Worm (Caenorhabditis elegans): ENCODE results near the gene C25D7.15.

Gene C25D7.15

ce11 chrV:15087207-15087706, 27.6 kb downstream of the C25D7.15 start, which contains the start of the genes C01G10.15 and C01G10.6:
Gene C01G10.15, minus strand, starts transcription at chrV:15087307.
Gene C01G10.6, plus strand, starts transcription at chrV:15087656.
- TF ChIP-seq pha-4 (tag; optimal IDR thresholded peaks at IDR 0.05) (peak; percentile 27), lin-15B (tag; optimal IDR thresholded peaks at IDR 0.05) (no peak)

- TF ChIP-seq fos-1 (tag; optimal IDR thresholded peaks at IDR 0.05): no peak
- no peak for TF ChIP-seq nhr-67 (tag; optimal IDR thresholded peaks at IDR 0.05)
- no peak for TF ChIP-seq elt-2 (tag; optimal IDR thresholded peaks at IDR 0.05)
- TF ChIP-seq egl-27 (tag; optimal IDR thresholded peaks at IDR 0.05): no peak
- TF ChIP-seq nhr-25 (tag; optimal IDR thresholded peaks at IDR 0.05): no peak
- TF ChIP-seq ZK546.5 (tag; optimal IDR thresholded peaks at IDR 0.05): no peak
- no peak for TF ChIP-seq lin-15B (tag; optimal IDR thresholded peaks at IDR 0.05)
- TF ChIP-seq ceh-9 (tag; optimal IDR thresholded peaks at IDR 0.05): no peak
- no peak for TF ChIP-seq ztf-4 (tag; optimal IDR thresholded peaks at IDR 0.05)
Measured at ce11 chrV:15088613-15089012, 29.0 kb downstream of the C25D7.15 start, which contains the start of gene C01G10.18. Gene C01G10.18, minus strand, starts transcription at chrV:15088713.

- TF ChIP-seq hmg-11 (tag; optimal IDR thresholded peaks at IDR 0.05) (no peak), pha-4 (tag; optimal IDR thresholded peaks at IDR 0.05) (no peak), ceh-16 (tag; optimal IDR thresholded peaks at IDR 0.05) (no peak), ceh-9 (tag; optimal IDR thresholded peaks at IDR 0.05) (no peak), elt-3 (tag; optimal IDR thresholded peaks at IDR 0.05) (no peak), mml-1 (tag; optimal IDR thresholded peaks at IDR 0.05) (no peak), nhr-28 (tag; optimal IDR thresholded peaks at IDR 0.05) (no peak), lsy-12 (tag; optimal IDR thresholded peaks at IDR 0.05) (no peak), elt-2 (tag; optimal IDR thresholded peaks at IDR 0.05) (no peak), ZK546.5 (tag; optimal IDR thresholded peaks at IDR 0.05) (no peak), fkh-2 (tag; optimal IDR thresholded peaks at IDR 0.05) (no peak), pqm-1 (tag; optimal IDR thresholded peaks at IDR 0.05) (no peak), snpc-4 (tag; optimal IDR thresholded peaks at IDR 0.05) (no peak), aly-2 (tag; optimal IDR thresholded peaks at IDR 0.05) (no peak), ceh-28 (tag; optimal IDR thresholded peaks at IDR 0.05) (no peak), nfya-1 (tag; optimal IDR thresholded peaks at IDR 0.05; ENCODE audit: insufficient read depth) (no peak), unc-39 (tag; optimal IDR thresholded peaks at IDR 0.05) (no peak), unc-62 (GFP tag; optimal IDR thresholded peaks at IDR 0.05) (no peak), nhr-23 (tag; optimal IDR thresholded peaks at IDR 0.05) (no peak), ceh-82 (tag; optimal IDR thresholded peaks at IDR 0.05) (no peak)
Measured at ce11 chrV:15089438-15089837, 29.8 kb downstream of the C25D7.15 start, which contains the start of the genes C01G10.5 and C01G10.4. Gene C01G10.5, minus strand, starts transcription at chrV:15089538. Gene C01G10.4, plus strand, starts transcription at chrV:15089740.

- TF ChIP-seq nhr-25 (tag; optimal IDR thresholded peaks at IDR 0.05) (no peak), ama-1 (optimal IDR thresholded peaks at IDR 0.05) (no peak), elt-3 (tag; optimal IDR thresholded peaks at IDR 0.05) (no peak), ceh-9 (tag; optimal IDR thresholded peaks at IDR 0.05) (no peak), unc-62 (GFP tag; optimal IDR thresholded peaks at IDR 0.05) (no peak), eor-1 (tag; optimal IDR thresholded peaks at IDR 0.05) (no peak), nhr-43 (tag; optimal IDR thresholded peaks at IDR 0.05; ENCODE audit: poor library complexity, severe bottlenecking) (no peak), hmg-11 (tag; optimal IDR thresholded peaks at IDR 0.05) (no peak), pqm-1 (tag; optimal IDR thresholded peaks at IDR 0.05) (no peak), elt-2 (tag; optimal IDR thresholded peaks at IDR 0.05) (no peak), ZK546.5 (tag; optimal IDR thresholded peaks at IDR 0.05) (no peak), nhr-237 (tag; optimal IDR thresholded peaks at IDR 0.05) (no peak), R02D3.7 (tag; optimal IDR thresholded peaks at IDR 0.05) (no peak), nhr-12 (tag; optimal IDR thresholded peaks at IDR 0.05) (no peak), ztf-4 (tag; optimal IDR thresholded peaks at IDR 0.05) (no peak), nhr-76 (tag; optimal IDR thresholded peaks at IDR 0.05) (no peak), nhr-23 (tag; optimal IDR thresholded peaks at IDR 0.05) (no peak), tbx-2 (tag; optimal IDR thresholded peaks at IDR 0.05) (no peak), skn-1 (tag; optimal IDR thresholded peaks at IDR 0.05) (no peak), pha-4 (tag; optimal IDR thresholded peaks at IDR 0.05) (no peak)
Measured at ce11 chrV:15090457-15090856, 30.8 kb downstream of the C25D7.15 start, which contains the start of gene C01G10.17. Gene C01G10.17, plus strand, starts transcription at chrV:15090757.

Measured in whole organism, L3 larva.